Worm (Caenorhabditis elegans): Measurements from ENCODE around the gene F57C2.5.

The F57C2.5 gene

DNA sequence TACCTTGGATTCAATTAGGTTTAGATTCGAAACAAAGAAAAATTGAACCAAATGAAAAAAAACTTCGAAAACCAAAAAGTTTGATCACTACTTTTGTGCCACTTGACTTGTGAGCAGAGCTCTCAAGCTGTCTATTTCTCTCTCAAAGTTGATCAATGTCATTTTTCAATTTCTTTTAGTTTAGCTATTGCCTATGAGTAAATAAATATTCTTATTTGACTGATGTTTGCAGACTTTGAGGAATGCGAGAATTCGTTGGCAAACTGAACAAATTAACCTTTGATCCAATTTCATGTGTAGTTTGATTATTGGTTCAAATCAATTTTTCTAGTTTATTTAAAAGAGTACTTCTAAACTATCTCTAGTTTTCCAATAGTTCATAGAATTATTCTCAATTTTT, 44.2 kb downstream of the F57C2.5 start:
- TF ChIP-seq ceh-36 (tag; optimal IDR thresholded peaks at IDR 0.05) (no peak), pes-1 (GFP tag; IDR thresholded peaks at IDR 0.05) (no peak), ceh-13 (GFP tag; optimal IDR thresholded peaks at IDR 0.05) (no peak), aly-1 (tag; optimal IDR thresholded peaks at IDR 0.05) (no peak), hmg-4 (GFP tag; optimal IDR thresholded peaks at IDR 0.05) (no peak), hmbx-1 (tag; optimal IDR thresholded peaks at IDR 0.05) (no peak), ama-1 (optimal IDR thresholded peaks at IDR 0.05) (no peak), hnd-1 (tag; optimal IDR thresholded peaks at IDR 0.05) (no peak), tbx-37 (GFP tag; conservative IDR thresholded peaks at IDR 0.05) (no peak), F13C5.2 (tag; optimal IDR thresholded peaks at IDR 0.05) (no peak), ets-7 (tag; optimal IDR thresholded peaks at IDR 0.05) (no peak), tbx-11 (GFP tag; IDR thresholded peaks at IDR 0.05) (no peak), sea-1 (GFP tag; conservative IDR thresholded peaks at IDR 0.05) (no peak), tra-4 (tag; optimal IDR thresholded peaks at IDR 0.05) (no peak), B0310.2 (tag; optimal IDR thresholded peaks at IDR 0.05) (no peak), scrt-1 (GFP tag; IDR thresholded peaks at IDR 0.05) (no peak), flt-1 (GFP tag; IDR thresholded peaks at IDR 0.05) (no peak)

DNA sequence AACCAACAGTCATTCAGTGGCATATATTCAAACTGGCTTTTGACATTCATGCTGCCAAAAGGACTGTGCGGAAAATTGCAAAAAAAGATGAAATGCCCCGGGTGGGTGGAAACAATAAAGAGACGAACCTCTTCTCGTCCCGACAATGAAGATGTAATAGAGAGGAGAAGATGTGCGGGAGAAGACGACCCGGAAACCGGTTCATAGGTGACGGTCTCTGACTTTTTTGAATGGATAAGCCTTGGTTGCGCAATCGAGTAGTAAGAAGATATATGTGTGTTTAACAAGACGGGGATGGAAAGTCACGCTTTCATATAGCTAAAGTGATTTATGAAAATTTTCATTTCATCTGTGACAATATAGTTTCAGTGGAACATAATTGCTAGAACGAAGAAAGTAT, 47.3 kb downstream of the F57C2.5 start:
- TF ChIP-seq F13C5.2 (tag; optimal IDR thresholded peaks at IDR 0.05) (no peak), sea-1 (GFP tag; conservative IDR thresholded peaks at IDR 0.05) (no peak), ceh-13 (GFP tag; optimal IDR thresholded peaks at IDR 0.05) (no peak), hnd-1 (tag; optimal IDR thresholded peaks at IDR 0.05) (no peak), hmg-4 (GFP tag; optimal IDR thresholded peaks at IDR 0.05) (no peak), tra-4 (tag; optimal IDR thresholded peaks at IDR 0.05) (no peak), ceh-36 (tag; optimal IDR thresholded peaks at IDR 0.05) (no peak), scrt-1 (GFP tag; IDR thresholded peaks at IDR 0.05) (no peak), ama-1 (optimal IDR thresholded peaks at IDR 0.05) (no peak), aly-1 (tag; optimal IDR thresholded peaks at IDR 0.05) (no peak), B0310.2 (tag; optimal IDR thresholded peaks at IDR 0.05) (no peak)

DNA sequence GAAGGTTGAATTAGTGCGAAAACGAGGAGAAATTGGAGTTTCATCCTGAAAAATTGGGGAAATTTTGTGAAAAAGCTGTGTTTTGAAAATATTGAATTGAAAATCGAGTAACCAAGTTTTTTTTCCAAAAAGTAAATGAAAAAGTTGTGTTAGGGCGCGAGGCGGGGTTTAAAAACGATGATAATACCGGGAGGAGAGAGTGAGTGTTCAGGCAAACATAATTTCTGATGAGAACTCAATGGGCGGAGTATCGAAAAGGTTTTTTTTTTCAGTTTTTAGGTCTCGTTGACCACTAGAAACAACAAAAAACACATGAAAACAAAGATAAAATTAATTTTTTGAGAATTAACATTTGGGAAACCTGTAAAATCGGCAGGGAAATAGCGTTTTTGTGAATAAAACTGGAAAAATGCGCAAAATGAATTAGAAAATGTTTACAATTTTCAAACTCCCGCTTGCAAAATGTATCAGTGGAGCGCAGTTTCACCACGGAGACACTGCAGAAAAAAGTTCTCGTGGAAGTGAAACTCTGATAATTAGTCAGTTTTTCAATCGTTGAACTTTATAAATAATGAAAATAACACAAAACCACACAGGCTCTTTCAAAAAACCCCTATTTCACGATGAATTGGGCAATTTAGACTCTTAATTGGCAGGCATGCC, 48.3 kb downstream of the F57C2.5 start, which contains the start of gene C13B4.1:
TSS of gene C13B4.1 (minus strand) at position 51 of the 663 bp plus-strand sequence.
- TF ChIP-seq tbx-11 (GFP tag; IDR thresholded peaks at IDR 0.05) = no peak
- no peak for TF ChIP-seq hmbx-1 (tag; optimal IDR thresholded peaks at IDR 0.05)
- no peak for TF ChIP-seq ceh-36 (tag; optimal IDR thresholded peaks at IDR 0.05)
- TF ChIP-seq ama-1 (optimal IDR thresholded peaks at IDR 0.05) = no peak
- no peak for TF ChIP-seq F13C5.2 (tag; optimal IDR thresholded peaks at IDR 0.05)
